Worm (Caenorhabditis elegans) whole organism, L2 larva: ENCODE measurements around the gene lin-45.

Source experiments
- ceh-82 ChIP-seq: fragments of 150-350 bp; optimal IDR thresholded peaks from 2 replicates; lab custom pipeline; 2014; ENCODE audit warnings: missing biosample characterization, missing genetic modification characterization
- elt-3 ChIP-seq: sonication (generic microtip); optimal IDR thresholded peaks from 2 replicates; lab custom pipeline; 2017; ENCODE audit warnings: missing biosample characterization, missing genetic modification characterization
- lin-39 ChIP-seq: fragments of 150-350 bp; optimal IDR thresholded peaks from 2 replicates; lab custom pipeline; 2014; ENCODE audit warnings: missing biosample characterization, missing genetic modification reagents, missing genetic modification characterization
- nhr-6 ChIP-seq: fragments of 150-350 bp; optimal IDR thresholded peaks from 2 replicates; lab custom pipeline; 2014; ENCODE audit warnings: missing biosample characterization, missing genetic modification characterization
- nhr-77 ChIP-seq: fragments of 150-350 bp; optimal IDR thresholded peaks from 2 replicates; lab custom pipeline; 2014; ENCODE audit warnings: missing biosample characterization, missing genetic modification characterization
- snpc-4 ChIP-seq: fragments of 150-350 bp; optimal IDR thresholded peaks from 2 replicates; lab custom pipeline; 2014; ENCODE audit warnings: missing biosample characterization, missing genetic modification characterization
- unc-55 ChIP-seq: fragments of 150-350 bp; sonication (generic microtip); optimal IDR thresholded peaks from 3 replicates; lab custom pipeline; 2014; ENCODE audit warnings: missing biosample characterization, missing genetic modification reagents, missing genetic modification characterization

- no peak for TF ChIP-seq ceh-82 (tag; lab: Kevin White, UChicago)
- TF ChIP-seq nhr-77 (tag; lab: Kevin White, UChicago), result no peak
- TF ChIP-seq lin-39 (tag; lab: Kevin White, UChicago), result no peak
- TF ChIP-seq unc-55 (GFP tag; lab: Kevin White, UChicago), result no peak
- peak; percentile 43 for TF ChIP-seq nhr-6
- peak; percentile 42 for TF ChIP-seq snpc-4 (tag; lab: Kevin White, UChicago)
- no peak for TF ChIP-seq elt-3 (tag; lab: Kevin White, UChicago)
These were observed 44.3 kb upstream of the lin-45 start for ce11 chrIV:6792380-6793309.
